Fruit fly (Drosophila melanogaster) whole organism: ENCODE results near the gene CG10116.

ENCODE experiments used
- CG8478 ChIP-seq: fragments of >200 bp; optimal IDR thresholded peaks from 2 replicates; lab custom pipeline; 2018; ENCODE audit warnings: inconsistent platforms
- EcR ChIP-seq, 2 experiments: fragments of >200 bp; optimal IDR thresholded peaks; 2 replicates each; lab custom pipeline; 2017; ENCODE audit warnings: missing biosample characterization in 2 of 2, missing genetic modification characterization in 2 of 2, missing genetic modification reagents in 2 of 2
- psq ChIP-seq: fragments of >200 bp; optimal IDR thresholded peaks from 2 replicates; lab custom pipeline; 2017

- no peak for TF ChIP-seq CG8478 (lab: Kevin White, UChicago)
- no peak for TF ChIP-seq psq (lab: Kevin White, UChicago)
- TF ChIP-seq EcR (GFP tag; optimal IDR thresholded peaks at IDR 0.05; lab: Kevin White, UChicago): no peak
These were observed 36.8 kb downstream of the CG10116 start for dm6 chr3L:13420212-13420611.
